Worm (Caenorhabditis elegans) whole organism, L1 larva: ENCODE measurements around the gene spp-30.

ENCODE experiments used
- ceh-63 ChIP-seq: fragments of 200-800 bp; sonication (Bioruptor generic); optimal IDR thresholded peaks from 2 replicates; lab custom pipeline; 2018; ENCODE audit warnings: mild to moderate bottlenecking, missing genetic modification characterization, missing compliant biosample characterization
- ceh-8 ChIP-seq: fragments of 200-800 bp; sonication (Bioruptor generic); optimal IDR thresholded peaks from 2 replicates; lab custom pipeline; 2018; ENCODE audit warnings: mild to moderate bottlenecking, missing genetic modification characterization, moderate library complexity, missing compliant biosample characterization
- ceh-82 ChIP-seq, 3 experiments: fragments of 150-350 bp in 1 of 3; sonication (generic microtip) in 2 of 3; optimal IDR thresholded peaks; 2 replicates each; lab custom pipeline; 2014 to 2017; ENCODE audit warnings: missing biosample characterization in 3 of 3, missing genetic modification characterization in 3 of 3
- ceh-88 ChIP-seq: fragments of 200-800 bp; sonication (Bioruptor generic); IDR thresholded peaks from 2 replicates; pipeline ENCODE4 v1.3.6; 2022; ENCODE audit warnings: missing genetic modification characterization, missing compliant biosample characterization
- dsc-1 ChIP-seq: sonication (generic microtip); optimal IDR thresholded peaks from 2 replicates; lab custom pipeline; 2016; ENCODE audit warnings: mild to moderate bottlenecking, missing genetic modification characterization, missing compliant biosample characterization
- efl-1 ChIP-seq, 4 experiments: fragments of 150-350 bp; optimal IDR thresholded peaks in 3 of 4; peaks in 1 of 4; 1 replicate in 1 of 4; 2 replicates in 3 of 4; lab custom pipeline; 2014; ENCODE audit warnings: missing biosample characterization in 2 of 4, missing genetic modification characterization in 2 of 4, missing genetic modification reagents in 2 of 4
- efl-3 ChIP-seq: fragments of 200-800 bp; sonication (Bioruptor generic); optimal IDR thresholded peaks from 2 replicates; lab custom pipeline; 2018; ENCODE audit warnings: mild to moderate bottlenecking, missing genetic modification characterization, missing compliant biosample characterization
- elt-2 ChIP-seq: sonication (generic microtip); optimal IDR thresholded peaks from 2 replicates; lab custom pipeline; 2016; ENCODE audit warnings: missing genetic modification characterization, mild to moderate bottlenecking, inconsistent platforms, missing compliant biosample characterization, missing genetic modification reagents
- fkh-10 ChIP-seq: sonication (generic microtip); optimal IDR thresholded peaks from 2 replicates; lab custom pipeline; 2017; ENCODE audit warnings: missing biosample characterization, missing genetic modification reagents, missing genetic modification characterization
- fkh-4 ChIP-seq: sonication (generic microtip); optimal IDR thresholded peaks from 2 replicates; lab custom pipeline; 2016; ENCODE audit warnings: missing compliant biosample characterization, missing genetic modification characterization, borderline replicate concordance
- fkh-8 ChIP-seq: sonication (generic microtip); optimal IDR thresholded peaks from 2 replicates; lab custom pipeline; 2016; ENCODE audit warnings: mild to moderate bottlenecking, missing genetic modification characterization, missing compliant biosample characterization
- grh-1 ChIP-seq: fragments of 200-800 bp; sonication (Bioruptor generic); IDR thresholded peaks from 2 replicates; pipeline ENCODE4 v1.3.6; 2022; ENCODE audit warnings: missing genetic modification reagents, missing genetic modification characterization, missing compliant biosample characterization
- irx-1 ChIP-seq: sonication (generic microtip); optimal IDR thresholded peaks from 2 replicates; lab custom pipeline; 2016; ENCODE audit warnings: missing genetic modification characterization, missing compliant biosample characterization
- isw-1 ChIP-seq: fragments of 200-800 bp; sonication (Bioruptor generic); IDR thresholded peaks from 2 replicates; pipeline ENCODE4 v1.3.6; 2022; ENCODE audit warnings: missing genetic modification characterization, missing compliant biosample characterization
- lin-13 ChIP-seq: fragments of 150-350 bp; optimal IDR thresholded peaks from 2 replicates; lab custom pipeline; 2014; ENCODE audit warnings: missing biosample characterization, missing genetic modification reagents, missing genetic modification characterization
- lin-14 ChIP-seq: fragments of 200-800 bp; sonication (Bioruptor generic); optimal IDR thresholded peaks from 2 replicates; lab custom pipeline; 2018; ENCODE audit warnings: mild to moderate bottlenecking, missing genetic modification characterization, moderate library complexity, missing compliant biosample characterization
- lin-35 ChIP-seq, 2 experiments: fragments of 150-350 bp; optimal IDR thresholded peaks; 2 replicates each; lab custom pipeline; 2014; ENCODE audit warnings: missing biosample characterization in 2 of 2, missing genetic modification characterization in 2 of 2, missing genetic modification reagents in 2 of 2
- lir-3 ChIP-seq: sonication (generic microtip); optimal IDR thresholded peaks from 2 replicates; lab custom pipeline; 2016; ENCODE audit warnings: mild to moderate bottlenecking, missing genetic modification characterization, moderate library complexity, missing compliant biosample characterization; ENCODE audit not compliant: poor library complexity
- lsy-2 ChIP-seq, 2 experiments: fragments of 150-350 bp; optimal IDR thresholded peaks; 2 replicates each; lab custom pipeline; 2014; ENCODE audit warnings: missing biosample characterization in 2 of 2, missing genetic modification characterization in 2 of 2
- mab-9 ChIP-seq: fragments of 200-800 bp; sonication (Bioruptor generic); IDR thresholded peaks from 2 replicates; pipeline ENCODE4 v1.3.6; 2022; ENCODE audit warnings: missing genetic modification reagents, missing genetic modification characterization, missing compliant biosample characterization
- mdl-1 ChIP-seq, 2 experiments: fragments of 150-350 bp; optimal IDR thresholded peaks; 2 replicates each; lab custom pipeline; 2014 to 2017; ENCODE audit warnings: missing biosample characterization in 2 of 2, missing genetic modification characterization in 2 of 2, inconsistent platforms in 1 of 2
- mep-1 ChIP-seq: fragments of 150-350 bp; optimal IDR thresholded peaks from 2 replicates; lab custom pipeline; 2014; ENCODE audit warnings: missing biosample characterization, missing genetic modification characterization
- nhr-19 ChIP-seq: fragments of 200-800 bp; sonication (Bioruptor generic); conservative IDR thresholded peaks from 2 replicates; pipeline ENCODE4 v1.3.6; 2022; ENCODE audit warnings: missing genetic modification characterization, missing compliant biosample characterization
- nhr-20 ChIP-seq: sonication (generic microtip); optimal IDR thresholded peaks from 2 replicates; lab custom pipeline; 2016; ENCODE audit warnings: mild to moderate bottlenecking, missing genetic modification characterization, missing compliant biosample characterization
- nhr-47 ChIP-seq: sonication (generic microtip); optimal IDR thresholded peaks from 2 replicates; lab custom pipeline; 2016; ENCODE audit warnings: mild to moderate bottlenecking, missing genetic modification characterization, moderate library complexity, missing compliant biosample characterization
- nhr-71 ChIP-seq: sonication (generic microtip); optimal IDR thresholded peaks from 2 replicates; lab custom pipeline; 2016; ENCODE audit warnings: mild to moderate bottlenecking, missing genetic modification characterization, moderate library complexity, missing compliant biosample characterization
- nhr-85 ChIP-seq: sonication (generic microtip); peaks from one replicate; lab custom pipeline; 2016; ENCODE audit warnings: missing genetic modification characterization, inconsistent platforms, missing compliant biosample characterization
- nhr-90 ChIP-seq: sonication (generic microtip); optimal IDR thresholded peaks from 2 replicates; lab custom pipeline; 2016; ENCODE audit warnings: mild to moderate bottlenecking, missing genetic modification characterization, missing compliant biosample characterization; ENCODE audit not compliant: poor library complexity
- pax-3 ChIP-seq: fragments of 200-800 bp; sonication (Bioruptor generic); optimal IDR thresholded peaks from 2 replicates; lab custom pipeline; 2018; ENCODE audit warnings: mild to moderate bottlenecking, missing genetic modification characterization, moderate library complexity, missing compliant biosample characterization
- rnt-1 ChIP-seq: sonication (generic microtip); optimal IDR thresholded peaks from 2 replicates; lab custom pipeline; 2016; ENCODE audit warnings: mild to moderate bottlenecking, missing genetic modification characterization, moderate library complexity, missing compliant biosample characterization
- snu-23 ChIP-seq: sonication (generic microtip); optimal IDR thresholded peaks from 2 replicates; lab custom pipeline; 2016; ENCODE audit warnings: missing genetic modification characterization, missing compliant biosample characterization
- sup-37 ChIP-seq: fragments of 200-800 bp; sonication (Bioruptor generic); optimal IDR thresholded peaks from 2 replicates; lab custom pipeline; 2018; ENCODE audit warnings: mild to moderate bottlenecking, missing genetic modification characterization, missing compliant biosample characterization
- swsn-7 ChIP-seq: sonication (generic microtip); optimal IDR thresholded peaks from 2 replicates; lab custom pipeline; 2016; ENCODE audit warnings: missing genetic modification characterization, missing compliant biosample characterization
- tbx-2 ChIP-seq: sonication (generic microtip); optimal IDR thresholded peaks from 2 replicates; lab custom pipeline; 2016; ENCODE audit warnings: missing genetic modification characterization, missing compliant biosample characterization
- unc-86 ChIP-seq: sonication (generic microtip); optimal IDR thresholded peaks from 2 replicates; lab custom pipeline; 2016; ENCODE audit warnings: missing genetic modification characterization, missing compliant biosample characterization
- unc-98 ChIP-seq: fragments of 200-800 bp; sonication (Bioruptor generic); IDR thresholded peaks from 2 replicates; pipeline ENCODE4 v1.3.6; 2022; ENCODE audit warnings: missing genetic modification characterization, missing compliant biosample characterization
- vab-15 ChIP-seq: sonication (generic microtip); optimal IDR thresholded peaks from 2 replicates; lab custom pipeline; 2017; ENCODE audit warnings: missing genotype, mild to moderate bottlenecking, missing genetic modification characterization, missing compliant biosample characterization
- xbp-1 ChIP-seq: sonication (generic microtip); optimal IDR thresholded peaks from 2 replicates; lab custom pipeline; 2016; ENCODE audit warnings: missing genetic modification characterization, missing compliant biosample characterization
- zip-4 ChIP-seq: fragments of 200-800 bp; sonication (Bioruptor generic); optimal IDR thresholded peaks from 2 replicates; lab custom pipeline; 2018; ENCODE audit warnings: mild to moderate bottlenecking, missing genetic modification characterization, moderate library complexity, missing compliant biosample characterization
- ztf-11 ChIP-seq, 2 experiments: sonication (generic microtip); optimal IDR thresholded peaks; 2 replicates each; lab custom pipeline; 2016 to 2017; ENCODE audit warnings: missing genetic modification characterization in 2 of 2, missing biosample characterization in 1 of 2, missing compliant biosample characterization in 1 of 2
- ztf-4 ChIP-seq: fragments of 150-350 bp; optimal IDR thresholded peaks from 2 replicates; lab custom pipeline; 2014; ENCODE audit warnings: missing biosample characterization, missing genetic modification characterization

spp-30 gene

ce11 chrX:11643767-11644235, 15.3 kb upstream of the spp-30 start, which contains the start of gene sto-4:
Gene sto-4, plus strand, starts transcription at chrX:11644126.
- TF ChIP-seq ceh-8 (GFP tag; lab: Kevin White, UChicago) (peak; percentile 95), dsc-1 (peak; percentile 68), fkh-4 (tag; lab: Kevin White, UChicago) (peak; percentile 50), snu-23 (GFP tag; lab: Kevin White, UChicago) (peak; percentile 38), fkh-8 (peak; percentile 86), mab-9 (GFP tag; lab: Robert Waterston, UW) (peak; percentile 69), xbp-1 (tag; lab: Kevin White, UChicago) (peak; percentile 69), mdl-1 (tag; optimal IDR thresholded peaks at IDR 0.05; lab: Kevin White, UChicago) (peak in 1 of 2 experiments; percentile 21), elt-2 (peak; percentile 7), zip-4 (GFP tag; lab: Kevin White, UChicago) (peak; percentile 83), vab-15 (tag; lab: Kevin White, UChicago) (peak; percentile 70), sup-37 (peak; percentile 81), nhr-71 (tag; lab: Kevin White, UChicago) (peak; percentile 66), nhr-90 (tag; lab: Kevin White, UChicago) (peak; percentile 77), nhr-85 (tag; lab: Kevin White, UChicago) (peak; percentile 99), nhr-20 (tag; lab: Kevin White, UChicago) (peak; percentile 27), lsy-2 (tag; optimal IDR thresholded peaks at IDR 0.05; lab: Kevin White, UChicago) (peak; percentile 9 to 57), lir-3 (tag; lab: Kevin White, UChicago) (peak; percentile 24), ztf-11 (tag; optimal IDR thresholded peaks at IDR 0.05; lab: Kevin White, UChicago) (peak in 1 of 2 experiments; percentile 76), rnt-1 (tag; lab: Kevin White, UChicago) (peak; percentile 61), pax-3 (tag; lab: Kevin White, UChicago) (peak; percentile 92), swsn-7 (tag; lab: Kevin White, UChicago) (peak; percentile 83), unc-86 (peak; percentile 90), lin-14 (GFP tag; lab: Kevin White, UChicago) (peak; percentile 98), ceh-88 (GFP tag; lab: Robert Waterston, UW) (peak; percentile 65), isw-1 (GFP tag; lab: Robert Waterston, UW) (peak; percentile 55), tbx-2 (peak; percentile 75), nhr-47 (tag; lab: Kevin White, UChicago) (peak; percentile 89), nhr-19 (GFP tag; lab: Robert Waterston, UW) (peak; percentile 75), ceh-63 (GFP tag; lab: Kevin White, UChicago) (peak; percentile 93), efl-3 (GFP tag; lab: Kevin White, UChicago) (peak; percentile 66), grh-1 (peak; percentile 78), ztf-4 (tag; lab: Kevin White, UChicago) (peak; percentile 55), irx-1 (tag; lab: Kevin White, UChicago) (peak; percentile 76), lin-13 (peak; percentile 38)

ce11 chrX:11641562-11641961, 13.1 kb upstream of the spp-30 start:
- no peak for TF ChIP-seq swsn-7 (tag; lab: Kevin White, UChicago)
- no peak for TF ChIP-seq efl-1 (optimal IDR thresholded peaks at IDR 0.05; lab: Kevin White, UChicago)
- TF ChIP-seq efl-1 (GFP tag; optimal IDR thresholded peaks at IDR 0.05 in 1 of 2; lab: Kevin White, UChicago): peak in 1 of 2 experiments; percentile 66

- TF ChIP-seq sup-37 (no peak), rnt-1 (tag; lab: Kevin White, UChicago) (peak; percentile 18), unc-98 (GFP tag; lab: Robert Waterston, UW) (no peak), snu-23 (GFP tag; lab: Kevin White, UChicago) (peak; percentile 15), fkh-10 (GFP tag; lab: Kevin White, UChicago) (peak; percentile 68), dsc-1 (peak; percentile 13), lsy-2 (tag; optimal IDR thresholded peaks at IDR 0.05; lab: Kevin White, UChicago) (peak in 1 of 2 experiments; percentile 32), lin-14 (GFP tag; lab: Kevin White, UChicago) (peak; percentile 81), lin-35 (GFP tag; optimal IDR thresholded peaks at IDR 0.05; lab: Kevin White, UChicago) (no peak), ztf-11 (tag; optimal IDR thresholded peaks at IDR 0.05; lab: Kevin White, UChicago) (no peak), mep-1 (tag; lab: Kevin White, UChicago) (peak; percentile 36), fkh-8 (peak; percentile 11), nhr-71 (tag; lab: Kevin White, UChicago) (peak; percentile 50), ceh-82 (tag; optimal IDR thresholded peaks at IDR 0.05; lab: Kevin White, UChicago) (peak in 1 of 3 experiments; percentile 13)
Measured at ce11 chrX:11640463-11640995, 12.0 kb upstream of the spp-30 start.
